Fruit fly (Drosophila melanogaster): ENCODE results near the gene CG5026.

CG5026 gene

DNA sequence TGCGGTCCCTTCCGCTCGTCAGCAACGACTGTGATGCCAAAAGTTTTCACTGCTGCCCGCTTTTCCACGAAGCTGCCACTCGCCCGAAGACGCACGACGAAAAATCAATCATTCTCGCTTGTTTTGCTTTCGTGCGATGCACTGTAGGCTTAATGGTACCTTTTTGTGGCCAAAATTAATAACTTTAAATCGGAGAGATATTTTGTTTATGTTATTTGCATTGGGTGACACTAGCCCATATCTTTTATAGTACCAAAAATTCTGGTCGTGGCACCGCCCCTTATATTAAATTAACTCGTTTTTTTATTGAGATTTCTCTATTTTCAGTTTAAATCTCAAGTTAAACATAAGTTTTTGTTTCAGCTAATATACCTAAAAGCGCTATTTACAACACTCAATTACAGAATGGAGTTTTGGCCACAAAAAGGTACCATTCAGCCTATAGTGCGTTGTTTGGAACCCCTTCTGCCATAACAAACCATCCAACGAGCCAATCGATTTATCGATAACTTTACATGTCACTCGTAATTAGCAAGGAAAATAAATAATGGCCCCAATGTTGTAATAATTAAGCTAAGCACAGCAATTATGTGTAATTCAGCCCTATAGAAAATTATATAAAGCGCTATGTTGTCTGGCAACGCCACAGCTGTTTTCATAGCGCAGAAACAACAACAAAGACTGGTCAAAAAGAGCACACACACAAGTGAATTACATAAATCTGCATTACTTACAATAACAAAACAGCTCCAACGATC lies 14.9 kb upstream of the CG5026 start (continued):
- TF ChIP-seq CG33557 (GFP tag; optimal IDR thresholded peaks at IDR 0.05) (peak; percentile 16), B-H2 (GFP tag; optimal IDR thresholded peaks at IDR 0.05) (peak; percentile 18), CrebB (tag; optimal IDR thresholded peaks at IDR 0.05) (peak; percentile 55), Abd-B (GFP tag; optimal IDR thresholded peaks at IDR 0.05) (peak; percentile 64), schlank (tag; optimal IDR thresholded peaks at IDR 0.05) (no peak), Dip3 (GFP tag; optimal IDR thresholded peaks at IDR 0.05) (peak; percentile 15), CG14710 (tag; optimal IDR thresholded peaks at IDR 0.05) (peak; percentile 44), Side (GFP tag; optimal IDR thresholded peaks at IDR 0.05) (peak; percentile 16), CG1832 (GFP tag; optimal IDR thresholded peaks at IDR 0.05) (no peak), Gug (GFP tag; IDR thresholded peaks at IDR 0.05) (0 out of 4 replicates have a peak, but pooled peaks have one; percentile 8), tx (GFP tag; optimal IDR thresholded peaks at IDR 0.05) (peak; percentile 50), Asciz (GFP tag; optimal IDR thresholded peaks at IDR 0.05) (peak; percentile 68), trh (GFP tag; optimal IDR thresholded peaks at IDR 0.05) (no peak), CG7357 (GFP tag; IDR thresholded peaks at IDR 0.05) (peak; percentile 33; the same call in 1 of the 3 replicates), vnd (GFP tag; IDR thresholded peaks at IDR 0.05; ENCODE audit: partially characterized antibody) (peak; percentile 26; the same call in 1 of the 3 replicates), CG4282 (GFP tag; optimal IDR thresholded peaks at IDR 0.05) (no peak), HmgD (GFP tag; optimal IDR thresholded peaks at IDR 0.05) (no peak), tap (tag; optimal IDR thresholded peaks at IDR 0.05) (peak; percentile 30), Bdp1 (GFP tag; optimal IDR thresholded peaks at IDR 0.05) (no peak), TFAM (GFP tag; optimal IDR thresholded peaks at IDR 0.05) (no peak), CG1024 (GFP tag; IDR thresholded peaks at IDR 0.05) (no peak), sens-2 (GFP tag; IDR thresholded peaks at IDR 0.05) (no peak; the same call in 1 of the 2 replicates), CG7556 (GFP tag; optimal IDR thresholded peaks at IDR 0.05) (peak; percentile 84), CG3847 (GFP tag; IDR thresholded peaks at IDR 0.05) (no peak), fd3F (GFP tag; optimal IDR thresholded peaks at IDR 0.05) (peak; percentile 59), CG16815 (GFP tag; optimal IDR thresholded peaks at IDR 0.05) (peak; percentile 34), salm (tag; optimal IDR thresholded peaks at IDR 0.05) (peak; percentile 49), CG15514 (GFP tag; optimal IDR thresholded peaks at IDR 0.05) (peak; percentile 57), CG16813 (GFP tag; IDR thresholded peaks at IDR 0.05; ENCODE audit: partially characterized antibody) (peak; percentile 40; the same call in 2 of the 3 replicates), CG12391 (tag; optimal IDR thresholded peaks at IDR 0.05) (peak; percentile 70), CG6813 (GFP tag; optimal IDR thresholded peaks at IDR 0.05) (peak; percentile 69), CG1603 (tag; optimal IDR thresholded peaks at IDR 0.05) (no peak), CG10209 (GFP tag; optimal IDR thresholded peaks at IDR 0.05) (peak; percentile 62), D19B (GFP tag; optimal IDR thresholded peaks at IDR 0.05) (peak; percentile 49), CG7786 (GFP tag; optimal IDR thresholded peaks at IDR 0.05) (peak; percentile 36), CG7271 (tag; optimal IDR thresholded peaks at IDR 0.05) (no peak), Mad (GFP tag; optimal IDR thresholded peaks at IDR 0.05) (peak; percentile 48), CG12942 (GFP tag; optimal IDR thresholded peaks at IDR 0.05) (no peak), Hand (GFP tag; optimal IDR thresholded peaks at IDR 0.05) (peak; percentile 57), CG32532 (GFP tag; IDR thresholded peaks at IDR 0.05) (0 out of 2 replicates have a peak, but pooled peaks have one; percentile 9), CG31224 (GFP tag; IDR thresholded peaks at IDR 0.05) (peak; percentile 34; the same call in 1 of the 2 replicates), CG13775 (GFP tag; optimal IDR thresholded peaks at IDR 0.05) (peak; percentile 24), CG2678 (tag; optimal IDR thresholded peaks at IDR 0.05) (peak; percentile 84), CG15073 (GFP tag; optimal IDR thresholded peaks at IDR 0.05) (no peak), stwl (tag; optimal IDR thresholded peaks at IDR 0.05) (peak; percentile 27), bsh (GFP tag; optimal IDR thresholded peaks at IDR 0.05) (peak; percentile 64), nerfin-2 (GFP tag; IDR thresholded peaks at IDR 0.05; ENCODE audit: partially characterized antibody) (0 out of 2 replicates have a peak, but pooled peaks have one; percentile 48), Rfx (GFP tag; IDR thresholded peaks at IDR 0.05) (peak; percentile 52)
